Fruit fly (Drosophila melanogaster): ENCODE results near the gene CG3397.

- TF ChIP-seq psq (optimal IDR thresholded peaks at IDR 0.05) (no peak), ttk (optimal IDR thresholded peaks at IDR 0.05) (no peak), h (optimal IDR thresholded peaks at IDR 0.05) (no peak), Sin3A (optimal IDR thresholded peaks at IDR 0.05) (no peak), insv (optimal IDR thresholded peaks at IDR 0.05) (no peak), Myc (optimal IDR thresholded peaks at IDR 0.05) (no peak)
Measured at dm6 chr3R:11947079-11947869, 37.1 kb downstream of the CG3397 start.

Data from Kc167 (cell line).